Fruit fly (Drosophila melanogaster) Kc167 (cell line): ENCODE data around the gene CG33252.

Source experiments
- Myc ChIP-seq: fragments of >200 bp; optimal IDR thresholded peaks from 2 replicates; lab custom pipeline; 2017; ENCODE audit warnings: missing external identifiers
- Sin3A ChIP-seq: fragments of >200 bp; optimal IDR thresholded peaks from 2 replicates; lab custom pipeline; 2018; ENCODE audit warnings: missing external identifiers
- h ChIP-seq: fragments of >200 bp; optimal IDR thresholded peaks from 3 replicates; lab custom pipeline; 2018; ENCODE audit warnings: missing external identifiers
- psq ChIP-seq: fragments of >200 bp; optimal IDR thresholded peaks from 2 replicates; lab custom pipeline; 2017; ENCODE audit warnings: missing external identifiers

- TF ChIP-seq Myc (lab: Kevin White, UChicago), result no peak
- no peak for TF ChIP-seq Sin3A (lab: Kevin White, UChicago)
- no peak for TF ChIP-seq h
- no peak for TF ChIP-seq psq (lab: Kevin White, UChicago)
Measured at dm6 chrX:16936689-16937088, 39.7 kb upstream of the CG33252 start.
